Worm (Caenorhabditis elegans) whole organism, early embryonic: ENCODE data around the gene sym-3.

Source experiments
- B0310.2 ChIP-seq: sonication (generic microtip); optimal IDR thresholded peaks from 2 replicates; lab custom pipeline; 2016; ENCODE audit warnings: mild to moderate bottlenecking, missing genetic modification characterization, missing compliant biosample characterization
- F13C5.2 ChIP-seq: sonication (generic microtip); optimal IDR thresholded peaks from 2 replicates; lab custom pipeline; 2017; ENCODE audit warnings: mild to moderate bottlenecking, missing genetic modification characterization, inconsistent platforms, missing compliant biosample characterization
- aly-1 ChIP-seq: sonication (generic microtip); optimal IDR thresholded peaks from 2 replicates; lab custom pipeline; 2016; ENCODE audit warnings: missing genetic modification characterization, missing compliant biosample characterization
- ama-1 ChIP-seq: fragments of 150-350 bp; optimal IDR thresholded peaks from 2 replicates; lab custom pipeline; 2014
- ceh-13 ChIP-seq: fragments of 200-800 bp; sonication (Bioruptor generic); optimal IDR thresholded peaks from 2 replicates; lab custom pipeline; 2018; ENCODE audit warnings: mild to moderate bottlenecking, missing genetic modification characterization, missing compliant biosample characterization
- ceh-36 ChIP-seq: sonication (generic microtip); optimal IDR thresholded peaks from 2 replicates; lab custom pipeline; 2016; ENCODE audit warnings: missing genetic modification characterization, inconsistent platforms, missing compliant biosample characterization
- ets-7 ChIP-seq: sonication (generic microtip); optimal IDR thresholded peaks from 2 replicates; lab custom pipeline; 2016; ENCODE audit warnings: missing genotype, missing genetic modification characterization, missing compliant biosample characterization
- flt-1 ChIP-seq: fragments of 200-800 bp; sonication (Bioruptor generic); IDR thresholded peaks from 2 replicates; pipeline ENCODE4 v1.3.6; 2022; ENCODE audit warnings: missing genetic modification characterization, missing compliant biosample characterization
- hmbx-1 ChIP-seq: sonication (generic microtip); optimal IDR thresholded peaks from 2 replicates; lab custom pipeline; 2016; ENCODE audit warnings: mild to moderate bottlenecking, missing genetic modification characterization, missing compliant biosample characterization
- hmg-4 ChIP-seq: fragments of 200-800 bp; sonication (Bioruptor generic); optimal IDR thresholded peaks from 2 replicates; lab custom pipeline; 2018; ENCODE audit warnings: mild to moderate bottlenecking, missing genetic modification characterization, missing compliant biosample characterization
- hnd-1 ChIP-seq: sonication (generic microtip); optimal IDR thresholded peaks from 2 replicates; lab custom pipeline; 2016; ENCODE audit warnings: missing genetic modification characterization, missing compliant biosample characterization
- pes-1 ChIP-seq: fragments of 200-800 bp; sonication (Bioruptor generic); IDR thresholded peaks from 2 replicates; pipeline ENCODE4 v1.3.6; 2022; ENCODE audit warnings: missing genetic modification reagents, missing genetic modification characterization, missing compliant biosample characterization
- scrt-1 ChIP-seq: fragments of 200-800 bp; sonication (Bioruptor generic); IDR thresholded peaks from 2 replicates; pipeline ENCODE4 v1.3.6; 2022; ENCODE audit warnings: missing genetic modification characterization, missing compliant biosample characterization
- sea-1 ChIP-seq: fragments of 200-800 bp; sonication (Bioruptor generic); conservative IDR thresholded peaks from 2 replicates; pipeline ENCODE4 v1.3.6; 2022; ENCODE audit warnings: missing genetic modification characterization, missing compliant biosample characterization
- tbx-11 ChIP-seq: fragments of 200-800 bp; sonication (Bioruptor generic); IDR thresholded peaks from 2 replicates; pipeline ENCODE4 v1.3.6; 2022; ENCODE audit warnings: missing genetic modification characterization, missing compliant biosample characterization
- tbx-37 ChIP-seq: fragments of 200-800 bp; sonication (Bioruptor generic); conservative IDR thresholded peaks from 2 replicates; pipeline ENCODE4 v1.3.6; 2022; ENCODE audit warnings: missing genetic modification reagents, missing genetic modification characterization, missing compliant biosample characterization
- tra-4 ChIP-seq: sonication (generic microtip); optimal IDR thresholded peaks from 2 replicates; lab custom pipeline; 2017; ENCODE audit warnings: missing genetic modification characterization, missing compliant biosample characterization

Gene sym-3

DNA sequence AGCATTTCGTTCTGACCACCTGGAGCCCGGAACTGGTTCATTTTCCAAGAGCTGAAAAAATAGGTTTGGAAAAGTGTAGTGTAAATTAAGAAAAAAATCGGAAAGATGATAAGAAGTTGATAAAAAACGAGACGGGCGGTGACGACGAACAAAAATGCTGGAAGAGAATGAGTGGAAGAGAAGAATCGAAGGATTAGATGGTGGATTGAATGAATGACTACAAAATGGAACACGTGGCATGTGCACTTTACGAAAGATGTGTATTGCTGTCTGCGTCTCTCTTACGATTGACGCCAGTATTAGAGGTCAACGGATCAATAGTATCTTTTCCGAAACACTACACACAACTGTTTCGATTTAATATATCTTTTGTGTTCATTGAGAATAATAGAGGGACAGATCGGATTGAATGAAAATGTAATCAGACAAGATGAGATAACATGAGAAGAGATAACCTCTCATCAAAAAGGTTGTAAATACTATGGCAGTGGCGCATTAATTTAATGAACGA lies 7.2 kb downstream of the sym-3 start, which contains the start of gene sft-4:
Gene sft-4, minus strand, starts transcription at position 51 of the 511 bp plus-strand sequence.
- TF ChIP-seq B0310.2 (tag; lab: Kevin White, UChicago) (no peak), scrt-1 (no peak), ets-7 (no peak), aly-1 (no peak), ama-1 (no peak), hmg-4 (GFP tag; lab: Kevin White, UChicago) (no peak), ceh-13 (GFP tag; lab: Kevin White, UChicago) (no peak), hnd-1 (tag; lab: Kevin White, UChicago) (no peak), tra-4 (tag; lab: Kevin White, UChicago) (no peak), flt-1 (GFP tag; lab: Robert Waterston, UW) (no peak), F13C5.2 (tag; lab: Kevin White, UChicago) (no peak), hmbx-1 (tag; lab: Kevin White, UChicago) (no peak), tbx-11 (GFP tag; lab: Robert Waterston, UW) (no peak), pes-1 (GFP tag; lab: Robert Waterston, UW) (no peak), tbx-37 (GFP tag; lab: Robert Waterston, UW) (no peak), ceh-36 (tag; lab: Kevin White, UChicago) (no peak), sea-1 (GFP tag; lab: Robert Waterston, UW) (no peak)

DNA sequence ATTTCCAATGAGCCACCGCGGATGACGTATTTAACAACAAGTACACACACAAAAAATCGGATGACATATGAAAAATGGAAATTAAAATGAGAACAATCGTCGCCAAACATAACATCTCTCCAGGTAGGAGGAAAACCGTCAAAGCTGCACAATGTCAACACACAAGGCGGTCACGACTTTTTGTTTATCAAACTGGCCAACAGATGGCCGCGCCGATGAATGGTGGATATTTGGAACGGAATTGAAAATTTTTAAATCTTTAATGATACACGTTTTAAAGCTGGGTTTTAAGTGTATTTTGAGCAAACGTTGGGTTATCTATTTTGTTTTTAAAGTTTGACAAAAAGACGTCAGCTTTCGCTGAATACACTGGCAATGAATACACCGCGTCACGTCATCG lies 7.7 kb downstream of the sym-3 start:
- TF ChIP-seq aly-1 (no peak), hmbx-1 (tag; lab: Kevin White, UChicago) (no peak), B0310.2 (tag; lab: Kevin White, UChicago) (no peak), ets-7 (no peak), F13C5.2 (tag; lab: Kevin White, UChicago) (no peak), hmg-4 (GFP tag; lab: Kevin White, UChicago) (no peak), sea-1 (GFP tag; lab: Robert Waterston, UW) (no peak), scrt-1 (no peak), flt-1 (GFP tag; lab: Robert Waterston, UW) (no peak), ama-1 (no peak), pes-1 (GFP tag; lab: Robert Waterston, UW) (no peak), hnd-1 (tag; lab: Kevin White, UChicago) (no peak), tbx-11 (GFP tag; lab: Robert Waterston, UW) (no peak)

DNA sequence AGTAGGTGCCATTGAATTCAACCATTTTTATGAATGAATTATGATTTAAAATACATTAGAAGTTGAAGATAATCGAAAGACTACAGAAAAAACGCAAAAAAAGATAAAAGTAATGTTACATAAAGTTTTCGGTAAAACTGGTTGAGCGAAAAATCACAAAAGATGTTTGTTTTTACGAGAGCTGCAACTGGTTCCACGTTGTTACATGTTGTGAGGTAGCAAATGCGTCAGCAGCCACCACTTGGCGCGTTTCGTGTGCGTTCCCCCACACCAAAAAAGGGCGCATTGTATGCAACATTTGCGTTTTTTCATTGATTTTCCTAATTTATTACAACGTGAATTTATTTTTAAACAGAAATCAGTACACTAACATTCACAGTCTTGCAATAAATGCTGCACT lies 8.6 kb downstream of the sym-3 start, which contains the start of gene gakh-1:
Gene gakh-1, plus strand, starts transcription at position 347 of the 400 bp plus-strand sequence.
- TF ChIP-seq ets-7 (no peak), F13C5.2 (tag; lab: Kevin White, UChicago) (no peak), sea-1 (GFP tag; lab: Robert Waterston, UW) (no peak), aly-1 (no peak), hmg-4 (GFP tag; lab: Kevin White, UChicago) (no peak), ama-1 (no peak), pes-1 (GFP tag; lab: Robert Waterston, UW) (no peak), B0310.2 (tag; lab: Kevin White, UChicago) (no peak), ceh-13 (GFP tag; lab: Kevin White, UChicago) (no peak), tra-4 (tag; lab: Kevin White, UChicago) (no peak), hmbx-1 (tag; lab: Kevin White, UChicago) (no peak), flt-1 (GFP tag; lab: Robert Waterston, UW) (no peak), scrt-1 (no peak), tbx-37 (GFP tag; lab: Robert Waterston, UW) (no peak), ceh-36 (tag; lab: Kevin White, UChicago) (no peak), tbx-11 (GFP tag; lab: Robert Waterston, UW) (no peak), hnd-1 (tag; lab: Kevin White, UChicago) (no peak)

DNA sequence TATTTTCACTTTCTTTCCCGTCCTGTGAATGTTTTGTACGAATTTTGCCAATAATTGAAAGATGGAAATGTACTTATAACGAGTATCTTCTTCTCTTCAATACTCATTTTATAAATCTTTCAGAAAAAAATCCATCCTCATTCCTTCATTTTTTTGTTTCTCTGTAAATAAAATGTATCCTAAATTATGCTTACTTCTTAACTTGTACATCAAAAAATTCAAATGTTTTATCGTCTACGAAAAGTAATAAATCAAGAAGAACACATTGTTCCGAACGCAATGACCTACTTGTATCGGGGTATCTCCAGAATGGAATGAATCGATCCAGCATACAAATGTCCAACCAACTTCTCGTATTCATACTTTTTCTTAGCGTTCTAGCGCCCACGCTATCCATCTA lies 12.6 kb downstream of the sym-3 start, which contains the start of gene F46G11.6:
Gene F46G11.6, plus strand, starts transcription at position 301 of the 400 bp plus-strand sequence.
- TF ChIP-seq flt-1 (GFP tag; lab: Robert Waterston, UW) (no peak), hmg-4 (GFP tag; lab: Kevin White, UChicago) (no peak), hnd-1 (tag; lab: Kevin White, UChicago) (no peak), tbx-11 (GFP tag; lab: Robert Waterston, UW) (no peak), aly-1 (no peak), pes-1 (GFP tag; lab: Robert Waterston, UW) (no peak), tbx-37 (GFP tag; lab: Robert Waterston, UW) (no peak), ceh-13 (GFP tag; lab: Kevin White, UChicago) (no peak), ets-7 (no peak), sea-1 (GFP tag; lab: Robert Waterston, UW) (no peak), tra-4 (tag; lab: Kevin White, UChicago) (no peak), ama-1 (no peak), hmbx-1 (tag; lab: Kevin White, UChicago) (no peak)

DNA sequence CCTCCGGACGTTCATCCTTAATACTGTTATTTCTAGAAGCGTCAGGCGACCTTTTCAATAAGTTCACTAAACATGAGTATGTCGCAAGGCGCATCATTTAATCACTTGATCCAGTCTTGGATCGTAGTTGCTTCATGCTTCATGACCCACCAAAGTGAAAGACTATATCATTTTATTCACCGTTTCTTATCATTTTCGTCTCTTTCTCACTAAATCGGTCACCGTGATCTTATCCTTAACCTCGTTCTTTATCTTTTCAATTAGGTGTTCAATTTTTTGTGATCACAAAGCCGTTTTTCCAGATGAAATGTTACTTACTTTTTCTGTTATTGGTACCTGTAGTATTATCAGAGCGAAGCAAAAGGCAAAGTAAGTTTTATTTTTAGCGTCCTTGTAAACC lies 14.3 kb downstream of the sym-3 start, which contains the start of gene F46G11.2:
Gene F46G11.2, plus strand, starts transcription at position 301 of the 400 bp plus-strand sequence.
- TF ChIP-seq ceh-13 (GFP tag; lab: Kevin White, UChicago) = no peak
- TF ChIP-seq tbx-11 (GFP tag; lab: Robert Waterston, UW) = no peak
- no peak for TF ChIP-seq hnd-1 (tag; lab: Kevin White, UChicago)
- no peak for TF ChIP-seq ets-7
- no peak for TF ChIP-seq flt-1 (GFP tag; lab: Robert Waterston, UW)
- no peak for TF ChIP-seq ama-1
- no peak for TF ChIP-seq B0310.2 (tag; lab: Kevin White, UChicago)
- no peak for TF ChIP-seq F13C5.2 (tag; lab: Kevin White, UChicago)
- TF ChIP-seq tra-4 (tag; lab: Kevin White, UChicago) = no peak
- no peak for TF ChIP-seq tbx-37 (GFP tag; lab: Robert Waterston, UW)
- TF ChIP-seq scrt-1 = no peak

DNA sequence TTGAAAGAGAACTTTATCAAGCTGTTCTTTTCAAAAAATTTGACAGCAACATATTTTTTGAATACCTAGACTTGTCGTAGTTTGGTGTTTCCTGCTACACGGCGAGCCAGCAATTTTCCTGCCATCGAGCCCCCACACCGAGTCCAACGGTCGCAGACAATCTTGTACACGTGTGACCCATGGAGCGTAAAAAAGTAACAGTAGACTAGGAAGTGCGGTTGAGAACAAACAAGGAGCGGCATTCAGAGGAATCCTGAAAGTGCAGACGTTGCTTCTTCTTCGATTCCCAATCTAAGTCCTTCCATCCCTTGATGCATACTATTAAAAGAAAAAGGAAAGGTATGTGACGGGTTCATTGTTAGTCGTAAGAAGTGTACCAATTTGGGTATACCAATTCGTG lies 17.3 kb downstream of the sym-3 start, which contains the start of gene twnk-1:
Gene twnk-1, plus strand, starts transcription at position 301 of the 400 bp plus-strand sequence.
- no peak for TF ChIP-seq hmg-4 (GFP tag; lab: Kevin White, UChicago)
- TF ChIP-seq ceh-13 (GFP tag; lab: Kevin White, UChicago) = no peak
- no peak for TF ChIP-seq scrt-1
- TF ChIP-seq flt-1 (GFP tag; lab: Robert Waterston, UW) = no peak
- no peak for TF ChIP-seq tra-4 (tag; lab: Kevin White, UChicago)
- no peak for TF ChIP-seq B0310.2 (tag; lab: Kevin White, UChicago)
- TF ChIP-seq pes-1 (GFP tag; lab: Robert Waterston, UW) = no peak
- no peak for TF ChIP-seq ets-7
- no peak for TF ChIP-seq tbx-37 (GFP tag; lab: Robert Waterston, UW)
- no peak for TF ChIP-seq ceh-36 (tag; lab: Kevin White, UChicago)
- TF ChIP-seq ama-1 = no peak
- TF ChIP-seq hnd-1 (tag; lab: Kevin White, UChicago) = no peak
- TF ChIP-seq tbx-11 (GFP tag; lab: Robert Waterston, UW) = no peak
- TF ChIP-seq F13C5.2 (tag; lab: Kevin White, UChicago) = no peak
- no peak for TF ChIP-seq aly-1
